Fruit fly (Drosophila melanogaster) whole organism, embryonic: ENCODE results near the gene Naxd.

Experiments used
- Atf-2 ChIP-seq: fragments of 200-800 bp; sonication (Bioruptor generic); optimal IDR thresholded peaks from 2 replicates; lab custom pipeline; 2016; ENCODE audit warnings: missing biosample characterization, missing genetic modification characterization
- BEAF-32 ChIP-seq: fragments of 200-800 bp; sonication (Bioruptor generic); optimal IDR thresholded peaks from 3 replicates; lab custom pipeline; 2017; ENCODE audit warnings: missing biosample characterization, missing genetic modification characterization, mild to moderate bottlenecking, moderate library complexity, missing genetic modification reagents
- Bdp1 ChIP-seq: fragments of 200-800 bp; sonication (Bioruptor generic); optimal IDR thresholded peaks from 3 replicates; lab custom pipeline; 2016; ENCODE audit warnings: missing biosample characterization, missing genetic modification characterization
- CG10366 ChIP-seq: fragments of 200-800 bp; sonication (Bioruptor generic); IDR thresholded peaks from 2 replicates; pipeline ENCODE4 v1.3.6; 2022; ENCODE audit warnings: missing biosample characterization, missing genetic modification characterization
- CG10543 ChIP-seq: fragments of 200-800 bp; sonication (Bioruptor generic); optimal IDR thresholded peaks from 3 replicates; lab custom pipeline; 2017; ENCODE audit warnings: missing biosample characterization, mild to moderate bottlenecking, missing genetic modification characterization, moderate library complexity
- CG11085 ChIP-seq: fragments of 200-800 bp; sonication (Bioruptor generic); IDR thresholded peaks from 2 replicates; pipeline ENCODE4 v1.3.6; 2022; ENCODE audit warnings: missing biosample characterization, missing genetic modification characterization
- CG11456 ChIP-seq: fragments of 200-800 bp; sonication (Bioruptor generic); IDR thresholded peaks from 3 replicates; pipeline ENCODE4 v1.3.6; 2022; ENCODE audit warnings: missing biosample characterization, missing genetic modification characterization
- CG11504 ChIP-seq: fragments of 200-800 bp; sonication (Bioruptor generic); optimal IDR thresholded peaks from 3 replicates; lab custom pipeline; 2019; ENCODE audit warnings: missing biosample characterization, mild to moderate bottlenecking, missing genetic modification characterization, moderate library complexity
- CG12071 ChIP-seq: fragments of 200-800 bp; sonication (Bioruptor generic); optimal IDR thresholded peaks from 3 replicates; lab custom pipeline; 2018; ENCODE audit warnings: missing biosample characterization, mild to moderate bottlenecking, missing genetic modification characterization
- CG12769 ChIP-seq: fragments of 200-800 bp; sonication (Bioruptor generic); optimal IDR thresholded peaks from 2 replicates; lab custom pipeline; 2019; ENCODE audit warnings: missing biosample characterization, mild to moderate bottlenecking, missing genetic modification characterization, moderate library complexity
- CG14050 ChIP-seq: fragments of 200-800 bp; sonication (Bioruptor generic); IDR thresholded peaks from 3 replicates; pipeline ENCODE4 v1.3.6; 2022; ENCODE audit warnings: missing biosample characterization, missing genetic modification characterization
- CG15514 ChIP-seq: fragments of 200-800 bp; sonication (Bioruptor generic); optimal IDR thresholded peaks from 3 replicates; lab custom pipeline; 2017; ENCODE audit warnings: missing biosample characterization, missing genetic modification characterization, mild to moderate bottlenecking, moderate library complexity, missing genetic modification reagents
- CG18619 ChIP-seq: fragments of 200-800 bp; sonication (Bioruptor generic); optimal IDR thresholded peaks from 3 replicates; lab custom pipeline; 2017; ENCODE audit warnings: missing biosample characterization, mild to moderate bottlenecking, missing genetic modification characterization
- CG2199 ChIP-seq: fragments of 200-800 bp; sonication (Bioruptor generic); IDR thresholded peaks from 3 replicates; pipeline ENCODE4 v1.3.6; 2022; ENCODE audit warnings: missing biosample characterization, missing genetic modification characterization
- CG32767 ChIP-seq: fragments of 200-800 bp; sonication (Bioruptor generic); IDR thresholded peaks from 2 replicates; pipeline ENCODE4 v1.3.6; 2022; ENCODE audit warnings: missing biosample characterization, missing genetic modification characterization
- CG34422 ChIP-seq: fragments of 200-800 bp; sonication (Bioruptor generic); IDR thresholded peaks from 3 replicates; pipeline ENCODE4 v1.3.6; 2022; ENCODE audit warnings: missing biosample characterization, missing genetic modification characterization
- CG5245 ChIP-seq: fragments of 200-800 bp; sonication (Bioruptor generic); optimal IDR thresholded peaks from 3 replicates; lab custom pipeline; 2016; ENCODE audit warnings: missing biosample characterization, missing genetic modification characterization
- CG6854 ChIP-seq: fragments of 200-800 bp; sonication (Bioruptor generic); optimal IDR thresholded peaks from 3 replicates; lab custom pipeline; 2017; ENCODE audit warnings: missing biosample characterization, mild to moderate bottlenecking, missing genetic modification characterization
- CG7372 ChIP-seq: fragments of 200-800 bp; sonication (Bioruptor generic); IDR thresholded peaks from 2 replicates; pipeline ENCODE4 v1.3.6; 2022; ENCODE audit warnings: missing biosample characterization, missing genetic modification characterization
- CG9817 ChIP-seq: fragments of 200-800 bp; sonication (Bioruptor generic); optimal IDR thresholded peaks from 2 replicates; lab custom pipeline; 2018; ENCODE audit warnings: missing biosample characterization, mild to moderate bottlenecking, missing genetic modification characterization, moderate library complexity
- H2.0 ChIP-seq: fragments of 200-800 bp; sonication (Bioruptor generic); IDR thresholded peaks from 2 replicates; pipeline ENCODE4 v1.3.6; 2022; ENCODE audit warnings: missing biosample characterization, missing genetic modification characterization
- Hr39 ChIP-seq: fragments of >200 bp; optimal IDR thresholded peaks from 2 replicates; lab custom pipeline; 2017
- Med ChIP-seq: fragments of 200-800 bp; sonication (Bioruptor generic); peaks from one replicate; lab custom pipeline; 2016; ENCODE audit warnings: missing biosample characterization, missing genetic modification characterization, mild to moderate bottlenecking, inconsistent platforms, moderate library complexity
- Opbp ChIP-seq: fragments of 200-800 bp; sonication (Bioruptor generic); IDR thresholded peaks from 3 replicates; pipeline ENCODE4 v1.3.6; 2022; ENCODE audit warnings: missing biosample characterization, missing genetic modification characterization; ENCODE audit not compliant: partially characterized antibody
- Pdp1 ChIP-seq, 2 experiments: fragments of 200-800 bp; sonication (Bioruptor generic); optimal IDR thresholded peaks; 3 replicates each; lab custom pipeline; 2016; ENCODE audit warnings: missing biosample characterization in 2 of 2, missing genetic modification characterization in 2 of 2, mild to moderate bottlenecking in 1 of 2, moderate library complexity in 1 of 2
- Rfx ChIP-seq: fragments of 200-800 bp; sonication (Bioruptor generic); IDR thresholded peaks from 2 replicates; pipeline ENCODE4 v1.3.6; 2022; ENCODE audit warnings: missing biosample characterization, missing genetic modification characterization
- Xbp1 ChIP-seq: fragments of 200-800 bp; sonication (Bioruptor generic); optimal IDR thresholded peaks from 3 replicates; lab custom pipeline; 2016; ENCODE audit warnings: missing biosample characterization, mild to moderate bottlenecking, missing genetic modification characterization
- ara ChIP-seq: fragments of 200-800 bp; sonication (Bioruptor generic); IDR thresholded peaks from 2 replicates; pipeline ENCODE4 v1.3.6; 2022; ENCODE audit warnings: missing biosample characterization, missing genetic modification characterization
- ash1 ChIP-seq: fragments of 200-800 bp; sonication (Bioruptor generic); optimal IDR thresholded peaks from 2 replicates; lab custom pipeline; 2018; ENCODE audit warnings: missing biosample characterization, mild to moderate bottlenecking, missing genetic modification characterization
- bowl ChIP-seq: fragments of 200-800 bp; sonication (Bioruptor generic); IDR thresholded peaks from 2 replicates; pipeline ENCODE4 v1.3.6; 2022; ENCODE audit warnings: missing biosample characterization, missing genetic modification characterization
- chm ChIP-seq: fragments of 200-800 bp; sonication (Bioruptor generic); IDR thresholded peaks from 2 replicates; pipeline ENCODE4 v1.3.6; 2022; ENCODE audit warnings: missing biosample characterization, missing genetic modification characterization
- corto ChIP-seq: fragments of 200-800 bp; sonication (Bioruptor generic); optimal IDR thresholded peaks from 2 replicates; lab custom pipeline; 2016; ENCODE audit warnings: missing biosample characterization, mild to moderate bottlenecking, missing genetic modification characterization, moderate library complexity
- dmrt99B ChIP-seq: fragments of 200-800 bp; sonication (Bioruptor generic); optimal IDR thresholded peaks from 2 replicates; lab custom pipeline; 2018; ENCODE audit warnings: missing biosample characterization, mild to moderate bottlenecking, missing genetic modification characterization, moderate library complexity
- fd64A ChIP-seq: fragments of 200-800 bp; sonication (Bioruptor generic); optimal IDR thresholded peaks from 3 replicates; lab custom pipeline; 2018; ENCODE audit warnings: missing biosample characterization, mild to moderate bottlenecking, missing genetic modification characterization
- gro ChIP-seq: fragments of 200-800 bp; sonication (Bioruptor generic); optimal IDR thresholded peaks from 2 replicates; lab custom pipeline; 2016; ENCODE audit warnings: missing biosample characterization, missing genetic modification characterization
- hkb ChIP-seq, 2 experiments: fragments of 200-800 bp in 1 of 2; fragments of >200 bp in 1 of 2; sonication (Bioruptor generic) in 1 of 2; IDR thresholded peaks in 1 of 2; optimal IDR thresholded peaks in 1 of 2; 2 replicates each; pipeline versions ENCODE4 v1.3.6 to Lab custom; 2017 to 2022; ENCODE audit warnings: missing biosample characterization in 1 of 2, missing genetic modification characterization in 1 of 2
- kay ChIP-seq: fragments of 200-800 bp; sonication (Bioruptor generic); optimal IDR thresholded peaks from 2 replicates; lab custom pipeline; 2016; ENCODE audit warnings: missing biosample characterization, missing genetic modification characterization
- nerfin-2 ChIP-seq: fragments of 200-800 bp; sonication (Bioruptor generic); IDR thresholded peaks from 2 replicates; pipeline ENCODE4 v1.3.6; 2022; ENCODE audit warnings: missing biosample characterization, missing genetic modification characterization; ENCODE audit not compliant: partially characterized antibody
- odd ChIP-seq: fragments of 200-800 bp; sonication (Bioruptor generic); optimal IDR thresholded peaks from 2 replicates; lab custom pipeline; 2017; ENCODE audit warnings: missing biosample characterization, mild to moderate bottlenecking, missing genetic modification characterization
- onecut ChIP-seq: fragments of 200-800 bp; sonication (Bioruptor generic); IDR thresholded peaks from 2 replicates; pipeline ENCODE4 v1.3.6; 2022; ENCODE audit warnings: missing biosample characterization, missing genetic modification characterization
- salm ChIP-seq: fragments of 200-800 bp; sonication (Bioruptor generic); optimal IDR thresholded peaks from 2 replicates; lab custom pipeline; 2018; ENCODE audit warnings: missing biosample characterization, mild to moderate bottlenecking, missing genetic modification characterization
- sc ChIP-seq, 3 experiments: fragments of >200 bp in 2 of 3; fragments of 200-800 bp in 1 of 3; sonication (Bioruptor generic) in 1 of 3; optimal IDR thresholded peaks; 2 replicates in 2 of 3; 3 replicates in 1 of 3; lab custom pipeline; 2017; ENCODE audit warnings: mild to moderate bottlenecking in 1 of 3, missing biosample characterization in 1 of 3, missing genetic modification characterization in 1 of 3, missing genetic modification reagents in 1 of 3
- sens ChIP-seq: fragments of 200-800 bp; sonication (Bioruptor generic); peaks from one replicate; lab custom pipeline; 2016; ENCODE audit warnings: missing biosample characterization, missing genetic modification characterization
- stc ChIP-seq: fragments of 200-800 bp; sonication (Bioruptor generic); IDR thresholded peaks from 2 replicates; pipeline ENCODE4 v1.3.6; 2022; ENCODE audit warnings: missing biosample characterization, missing genetic modification characterization
- tna ChIP-seq: fragments of 200-800 bp; sonication (Bioruptor generic); IDR thresholded peaks from 2 replicates; pipeline ENCODE4 v1.3.6; 2022; ENCODE audit warnings: missing biosample characterization, missing genetic modification characterization; ENCODE audit not compliant: partially characterized antibody
- wek ChIP-seq: fragments of 200-800 bp; sonication (Bioruptor generic); optimal IDR thresholded peaks from 3 replicates; lab custom pipeline; 2018; ENCODE audit warnings: missing biosample characterization, mild to moderate bottlenecking, missing genetic modification characterization, moderate library complexity

Naxd gene

DNA sequence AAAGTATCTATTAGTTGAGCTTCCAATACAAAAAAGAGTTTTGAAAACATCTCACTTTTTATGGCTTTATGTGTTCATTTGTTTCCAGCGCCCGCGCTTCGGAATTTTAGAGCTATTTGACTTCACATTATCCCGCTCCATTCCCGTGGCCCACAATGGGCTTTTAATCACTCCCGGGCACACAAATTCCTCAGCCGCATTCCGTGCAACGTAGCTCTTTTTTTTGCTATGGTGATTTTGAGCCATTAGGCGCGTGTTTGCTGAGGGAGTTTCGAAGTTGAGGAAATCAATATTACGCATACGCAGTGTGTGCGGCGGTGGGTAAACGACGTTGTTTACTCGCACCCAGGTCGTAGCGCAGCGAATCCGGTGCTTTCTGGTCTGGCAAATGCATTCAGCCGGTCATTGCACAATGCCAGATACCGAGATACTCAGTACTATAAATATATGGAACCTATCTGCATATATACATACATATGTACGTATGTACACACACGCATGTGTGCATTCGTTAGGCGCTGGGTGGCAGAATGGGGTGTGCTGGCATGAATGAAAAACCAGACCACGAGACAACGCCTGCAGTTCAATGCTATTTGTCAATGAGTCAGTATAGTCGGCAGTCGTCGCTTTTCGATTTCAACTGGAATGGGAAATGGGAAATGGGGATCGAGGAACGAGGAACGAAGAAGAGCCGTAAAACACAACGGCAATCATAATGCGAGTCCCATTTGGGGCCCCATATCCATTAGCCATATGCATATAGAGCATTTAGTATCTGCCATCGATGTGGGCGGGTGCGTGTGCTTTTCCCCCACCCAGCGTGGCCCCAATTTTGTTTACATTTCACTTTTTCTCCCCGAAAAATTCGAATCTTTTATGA lies 24.2 kb downstream of the Naxd start (continued):
- TF ChIP-seq Pdp1 (GFP tag; optimal IDR thresholded peaks at IDR 0.05; lab: Kevin White, UChicago) (peak in 1 of 2 experiments; percentile 67), CG12769 (tag; lab: Kevin White, UChicago) (peak; percentile 69), hkb (optimal IDR thresholded peaks at IDR 0.05; lab: Kevin White, UChicago) (no peak), hkb (GFP tag; IDR thresholded peaks at IDR 0.05; lab: Robert Waterston, UW) (peak; percentile 53; the same call in 1 of the 2 replicates), Rfx (GFP tag; lab: Robert Waterston, UW) (0 out of 2 replicates have a peak, but pooled peaks have one; percentile 6), CG11085 (GFP tag; lab: Robert Waterston, UW) (no peak), Xbp1 (GFP tag; lab: Kevin White, UChicago) (no peak), Bdp1 (no peak), Opbp (GFP tag; lab: Robert Waterston, UW) (no peak), dmrt99B (tag; lab: Kevin White, UChicago) (peak; percentile 20), CG34422 (no peak), nerfin-2 (GFP tag; lab: Robert Waterston, UW) (no peak), CG11456 (0 out of 3 replicates have a peak, but pooled peaks have one; percentile 31), CG9817 (tag; lab: Kevin White, UChicago) (no peak), gro (GFP tag; lab: Kevin White, UChicago) (no peak), bowl (GFP tag; lab: Robert Waterston, UW) (peak; percentile 26; the same call in 1 of the 2 replicates), CG5245 (GFP tag; lab: Kevin White, UChicago) (no peak), chm (GFP tag; lab: Robert Waterston, UW) (no peak), Hr39 (lab: Kevin White, UChicago) (no peak), CG10366 (GFP tag; lab: Robert Waterston, UW) (no peak), CG7372 (GFP tag; lab: Robert Waterston, UW) (peak; percentile 68), Med (GFP tag; lab: Kevin White, UChicago) (peak; percentile 75), wek (peak; percentile 45), CG12071 (peak; percentile 24), onecut (GFP tag; lab: Robert Waterston, UW) (peak; percentile 55), ara (GFP tag; lab: Robert Waterston, UW) (peak; percentile 32; the same call in 1 of the 2 replicates), CG15514 (no peak), salm (tag; lab: Kevin White, UChicago) (no peak), corto (GFP tag; lab: Kevin White, UChicago) (no peak), H2.0 (no peak), fd64A (GFP tag; lab: Kevin White, UChicago) (peak; percentile 61), tna (GFP tag; lab: Robert Waterston, UW) (no peak), CG2199 (GFP tag; lab: Robert Waterston, UW) (peak; percentile 37; the same call in 1 of the 3 replicates), Atf-2 (GFP tag; lab: Kevin White, UChicago) (no peak), CG10543 (peak; percentile 1), CG14050 (no peak), sc (optimal IDR thresholded peaks at IDR 0.05; lab: Kevin White, UChicago) (no peak), sc (GFP tag; optimal IDR thresholded peaks at IDR 0.05; lab: Kevin White, UChicago) (peak; percentile 1), CG11504 (peak; percentile 6), CG6854 (GFP tag; lab: Kevin White, UChicago) (no peak), odd (GFP tag; lab: Kevin White, UChicago) (peak; percentile 37), CG18619 (no peak), ash1 (GFP tag; lab: Kevin White, UChicago) (no peak), stc (GFP tag; lab: Robert Waterston, UW) (peak; percentile 7; the same call in 1 of the 2 replicates), CG32767 (no peak), BEAF-32 (no peak), kay (GFP tag; lab: Kevin White, UChicago) (peak; percentile 19), sens (peak; percentile 61)
